Worm (Caenorhabditis elegans): ENCODE data around the gene B0554.1.

The B0554.1 gene

DNA sequence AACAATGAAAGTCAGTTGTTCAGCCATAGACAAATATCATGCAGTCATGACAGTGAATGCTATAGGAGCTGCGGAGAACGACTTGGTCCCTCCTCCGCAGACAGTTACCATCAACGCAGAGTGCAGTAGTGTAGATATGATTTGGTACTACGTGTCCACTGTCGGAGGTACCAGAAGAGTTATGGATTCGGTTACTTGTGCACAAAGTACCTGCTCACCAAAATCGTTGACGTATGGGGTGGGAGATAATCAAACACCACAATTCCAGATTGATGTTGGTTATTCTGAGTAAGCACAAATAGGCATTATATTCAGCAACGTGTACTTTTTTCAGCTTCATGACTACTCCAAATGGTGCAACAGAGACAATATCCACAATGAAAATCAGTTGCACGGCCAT lies 5.2 kb upstream of the B0554.1 start:
- TF ChIP-seq efl-1 (optimal IDR thresholded peaks at IDR 0.05), result no peak
- TF ChIP-seq efl-1 (GFP tag; optimal IDR thresholded peaks at IDR 0.05 in 1 of 2), result no peak
- TF ChIP-seq skn-1 (tag; optimal IDR thresholded peaks at IDR 0.05), result no peak
- TF ChIP-seq C04F5.9 (tag; optimal IDR thresholded peaks at IDR 0.05), result no peak
- no peak for TF ChIP-seq fkh-4 (tag; optimal IDR thresholded peaks at IDR 0.05; ENCODE audit: borderline replicate concordance)
- no peak for TF ChIP-seq mep-1 (tag; optimal IDR thresholded peaks at IDR 0.05)
- TF ChIP-seq elt-3 (tag; optimal IDR thresholded peaks at IDR 0.05), result no peak
- no peak for TF ChIP-seq C34B4.2 (tag; optimal IDR thresholded peaks at IDR 0.05)
- no peak for TF ChIP-seq isw-1 (GFP tag; IDR thresholded peaks at IDR 0.05)
- TF ChIP-seq nhr-28 (tag; optimal IDR thresholded peaks at IDR 0.05), result no peak
- TF ChIP-seq jun-1 (tag; optimal IDR thresholded peaks at IDR 0.05), result no peak
- no peak for TF ChIP-seq ceh-88 (GFP tag; IDR thresholded peaks at IDR 0.05)
- TF ChIP-seq nhr-237 (tag; optimal IDR thresholded peaks at IDR 0.05), result no peak
- TF ChIP-seq Y116A8C.19 (tag; optimal IDR thresholded peaks at IDR 0.05; ENCODE audit: borderline replicate concordance), result no peak
- TF ChIP-seq fkh-8 (tag; optimal IDR thresholded peaks at IDR 0.05), result no peak
- TF ChIP-seq pag-3 (tag; optimal IDR thresholded peaks at IDR 0.05; ENCODE audit: borderline replicate concordance, insufficient read depth), result no peak
- TF ChIP-seq irx-1 (tag; optimal IDR thresholded peaks at IDR 0.05), result no peak
- TF ChIP-seq unc-30 (tag; optimal IDR thresholded peaks at IDR 0.05), result no peak
- no peak for TF ChIP-seq tbx-2 (tag; optimal IDR thresholded peaks at IDR 0.05)

DNA sequence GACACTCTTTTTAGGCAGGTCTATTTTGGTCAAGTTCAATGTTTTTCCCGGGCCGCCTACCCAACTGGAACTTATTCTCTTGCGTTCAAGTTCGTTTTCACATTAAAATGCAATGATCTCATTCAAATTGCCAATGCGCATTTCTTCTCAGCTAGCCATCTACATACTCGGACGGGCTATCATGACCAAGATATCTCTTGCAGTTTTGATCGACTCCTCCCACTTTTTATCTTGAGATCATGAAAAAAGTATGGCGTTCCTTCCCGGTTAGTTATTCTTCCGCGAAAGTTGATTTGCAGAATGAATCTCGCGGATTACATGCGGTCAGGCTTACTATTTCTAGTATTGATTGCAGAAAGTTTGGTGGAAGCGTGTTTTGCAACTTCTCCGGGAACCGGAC lies 4.3 kb upstream of the B0554.1 start, which contains the start of gene B0554.2:
Gene B0554.2 (plus strand): TSS at position 301 of the 400 bp plus-strand sequence.
- TF ChIP-seq grh-1 (GFP tag; IDR thresholded peaks at IDR 0.05), result no peak
- TF ChIP-seq unc-130 (tag; optimal IDR thresholded peaks at IDR 0.05), result no peak
- no peak for TF ChIP-seq ceh-90 (tag; optimal IDR thresholded peaks at IDR 0.05)
- TF ChIP-seq ceh-8 (GFP tag; optimal IDR thresholded peaks at IDR 0.05), result no peak
- no peak for TF ChIP-seq lin-15B (tag; optimal IDR thresholded peaks at IDR 0.05)
- no peak for TF ChIP-seq mab-9 (GFP tag; IDR thresholded peaks at IDR 0.05)
- no peak for TF ChIP-seq snpc-4 (tag; optimal IDR thresholded peaks at IDR 0.05)
- TF ChIP-seq pqm-1 (tag; optimal IDR thresholded peaks at IDR 0.05), result no peak
- TF ChIP-seq xbp-1 (tag; optimal IDR thresholded peaks at IDR 0.05), result no peak
- no peak for TF ChIP-seq ztf-11 (tag; optimal IDR thresholded peaks at IDR 0.05)
- TF ChIP-seq C34B4.2 (tag; optimal IDR thresholded peaks at IDR 0.05), result no peak
- no peak for TF ChIP-seq ztf-4 (tag; optimal IDR thresholded peaks at IDR 0.05)
- TF ChIP-seq C04F5.9 (tag; optimal IDR thresholded peaks at IDR 0.05), result no peak
- TF ChIP-seq lin-35 (GFP tag; optimal IDR thresholded peaks at IDR 0.05), result no peak
- TF ChIP-seq swsn-7 (tag; optimal IDR thresholded peaks at IDR 0.05), result no peak
- no peak for TF ChIP-seq sup-37 (GFP tag; optimal IDR thresholded peaks at IDR 0.05)
- no peak for TF ChIP-seq nhr-77 (tag; optimal IDR thresholded peaks at IDR 0.05)
- TF ChIP-seq elt-3 (tag; optimal IDR thresholded peaks at IDR 0.05), result no peak
- no peak for TF ChIP-seq lin-14 (GFP tag; optimal IDR thresholded peaks at IDR 0.05)

DNA sequence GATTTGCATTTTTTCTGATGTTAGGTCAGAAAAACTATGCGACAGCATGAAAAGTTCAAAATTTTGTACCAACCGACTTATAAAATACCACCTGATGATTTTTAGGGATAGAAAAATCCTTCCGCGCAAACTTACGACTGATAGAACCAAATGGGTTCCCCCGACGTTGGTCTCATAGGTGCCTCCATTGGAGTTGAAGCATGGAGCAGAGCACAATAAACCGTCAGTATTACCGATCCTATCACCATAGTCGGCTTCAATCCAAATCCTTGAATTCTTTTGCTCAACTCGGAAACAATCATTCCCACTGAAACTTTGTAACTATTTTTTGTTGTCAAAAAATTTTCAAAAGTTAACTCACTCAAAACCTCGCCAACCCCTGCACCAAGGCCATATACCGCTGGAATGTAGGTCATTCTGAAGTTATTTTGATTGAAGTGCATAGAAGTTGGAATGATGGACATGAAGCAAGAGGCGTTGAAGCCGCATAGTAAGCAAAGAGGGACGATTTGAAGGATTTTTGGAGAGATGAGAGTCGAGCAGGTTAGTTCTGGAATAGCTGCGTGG lies 1.1 kb downstream of the B0554.1 start:
- TF ChIP-seq nhr-85 (tag), result no peak
- TF ChIP-seq efl-1 (optimal IDR thresholded peaks at IDR 0.05), result no peak
- TF ChIP-seq efl-1 (GFP tag; optimal IDR thresholded peaks at IDR 0.05 in 1 of 2), result peak in 1 of 2 experiments; percentile 21
- TF ChIP-seq hlh-4 (tag; optimal IDR thresholded peaks at IDR 0.05), result no peak
- no peak for TF ChIP-seq sptf-1 (tag; optimal IDR thresholded peaks at IDR 0.05)
- TF ChIP-seq tbx-2 (tag; optimal IDR thresholded peaks at IDR 0.05), result no peak
- TF ChIP-seq ceh-90 (tag; optimal IDR thresholded peaks at IDR 0.05), result no peak
- no peak for TF ChIP-seq xbp-1 (tag; optimal IDR thresholded peaks at IDR 0.05)

DNA sequence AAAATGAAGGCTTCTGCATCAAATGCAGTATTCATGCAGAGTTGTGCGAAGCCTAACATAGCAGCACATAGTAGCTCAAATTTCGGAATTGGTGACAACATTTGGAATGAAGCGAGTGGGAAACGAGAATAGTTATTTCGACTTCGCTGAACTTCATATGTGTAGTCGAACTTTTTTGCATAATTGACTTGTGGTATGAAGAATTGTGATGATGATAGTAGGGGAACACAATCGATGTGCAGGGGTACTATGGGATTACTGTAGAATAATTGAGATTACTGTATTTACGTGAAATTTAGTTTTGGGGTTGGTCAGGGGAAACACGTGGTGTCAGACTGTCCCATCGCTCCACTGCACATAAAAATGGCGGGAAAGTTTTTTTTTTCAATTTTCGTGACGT lies 2.7 kb downstream of the B0554.1 start, which contains the start of gene B0554.7:
Gene B0554.7 (minus strand): TSS at position 101 of the 400 bp plus-strand sequence.
- no peak for TF ChIP-seq ceh-63 (GFP tag; optimal IDR thresholded peaks at IDR 0.05)
- no peak for TF ChIP-seq nhr-84 (tag; optimal IDR thresholded peaks at IDR 0.05)
- TF ChIP-seq pag-3 (tag; optimal IDR thresholded peaks at IDR 0.05; ENCODE audit: borderline replicate concordance, insufficient read depth), result no peak
- TF ChIP-seq nhr-12 (tag; optimal IDR thresholded peaks at IDR 0.05), result no peak
- TF ChIP-seq grh-1 (GFP tag; IDR thresholded peaks at IDR 0.05), result no peak
- no peak for TF ChIP-seq fkh-4 (tag; optimal IDR thresholded peaks at IDR 0.05; ENCODE audit: borderline replicate concordance)
- no peak for TF ChIP-seq elt-3 (tag; optimal IDR thresholded peaks at IDR 0.05)
- TF ChIP-seq elt-2 (tag; optimal IDR thresholded peaks at IDR 0.05), result no peak
- no peak for TF ChIP-seq lin-14 (GFP tag; optimal IDR thresholded peaks at IDR 0.05)
- TF ChIP-seq nhr-28 (tag; optimal IDR thresholded peaks at IDR 0.05), result no peak
